Fruit fly (Drosophila melanogaster) S2 (cell line): ENCODE data around the gene Mybbp1A.

Source experiments
- CG8478 ChIP-seq: fragments of >200 bp; optimal IDR thresholded peaks from 2 replicates; lab custom pipeline; 2018
- CTCF ChIP-seq, 2 experiments: fragments of >200 bp; optimal IDR thresholded peaks; 2 replicates each; lab custom pipeline; 2018

The Mybbp1A gene

dm6 chrX:629239-629821, at the start of gene Mybbp1A, which contains the start of gene RpL36:
Gene Mybbp1A (plus strand): TSS chrX:629773.
Gene RpL36 (minus strand): TSS chrX:629483.
- TF ChIP-seq CG8478 (lab: Kevin White, UChicago) = no peak
- TF ChIP-seq CTCF (optimal IDR thresholded peaks at IDR 0.05; lab: Kevin White, UChicago) = peak; percentile 22 to 26

dm6 chrX:580635-581034, 48.9 kb upstream of the Mybbp1A start:
- TF ChIP-seq CTCF (optimal IDR thresholded peaks at IDR 0.05; lab: Kevin White, UChicago) (no peak), CG8478 (lab: Kevin White, UChicago) (no peak)

- no peak for TF ChIP-seq CTCF (optimal IDR thresholded peaks at IDR 0.05; lab: Kevin White, UChicago)
- no peak for TF ChIP-seq CG8478 (lab: Kevin White, UChicago)
Measured at dm6 chrX:581825-582224, 47.7 kb upstream of the Mybbp1A start, which contains the start of gene vnd. Gene vnd (plus strand): TSS chrX:582121.

- TF ChIP-seq CG8478 (lab: Kevin White, UChicago) (no peak), CTCF (optimal IDR thresholded peaks at IDR 0.05; lab: Kevin White, UChicago) (no peak)
Measured at dm6 chrX:588941-589340, 40.6 kb upstream of the Mybbp1A start.

- TF ChIP-seq CG8478 (lab: Kevin White, UChicago) = no peak
- TF ChIP-seq CTCF (optimal IDR thresholded peaks at IDR 0.05; lab: Kevin White, UChicago) = no peak
Measured at dm6 chrX:590479-590878, 39.1 kb upstream of the Mybbp1A start.

dm6 chrX:592588-593288, 36.8 kb upstream of the Mybbp1A start:
- TF ChIP-seq CTCF (optimal IDR thresholded peaks at IDR 0.05; lab: Kevin White, UChicago) (no peak), CG8478 (lab: Kevin White, UChicago) (no peak)

- TF ChIP-seq CG8478 (lab: Kevin White, UChicago) (no peak), CTCF (optimal IDR thresholded peaks at IDR 0.05; lab: Kevin White, UChicago) (no peak)
Measured at dm6 chrX:597057-597456, 32.5 kb upstream of the Mybbp1A start.

- TF ChIP-seq CTCF (optimal IDR thresholded peaks at IDR 0.05; lab: Kevin White, UChicago) (no peak), CG8478 (lab: Kevin White, UChicago) (no peak)
Measured at dm6 chrX:598322-599057, 31.1 kb upstream of the Mybbp1A start.

dm6 chrX:599727-600126, 29.8 kb upstream of the Mybbp1A start:
- TF ChIP-seq CG8478 (lab: Kevin White, UChicago) = no peak
- no peak for TF ChIP-seq CTCF (optimal IDR thresholded peaks at IDR 0.05; lab: Kevin White, UChicago)

dm6 chrX:601984-602383, 27.6 kb upstream of the Mybbp1A start:
- no peak for TF ChIP-seq CG8478 (lab: Kevin White, UChicago)
- no peak for TF ChIP-seq CTCF (optimal IDR thresholded peaks at IDR 0.05; lab: Kevin White, UChicago)

- TF ChIP-seq CTCF (optimal IDR thresholded peaks at IDR 0.05; lab: Kevin White, UChicago) (no peak), CG8478 (lab: Kevin White, UChicago) (no peak)
Measured at dm6 chrX:610048-610447, 19.5 kb upstream of the Mybbp1A start.

dm6 chrX:616761-617476, 12.7 kb upstream of the Mybbp1A start:
- TF ChIP-seq CG8478 (lab: Kevin White, UChicago) (no peak), CTCF (optimal IDR thresholded peaks at IDR 0.05; lab: Kevin White, UChicago) (no peak)

dm6 chrX:617477-617795, 12.1 kb upstream of the Mybbp1A start:
- TF ChIP-seq CG8478 (lab: Kevin White, UChicago) (no peak), CTCF (optimal IDR thresholded peaks at IDR 0.05; lab: Kevin White, UChicago) (peak in 1 of 2 experiments; percentile 30)

- TF ChIP-seq CTCF (optimal IDR thresholded peaks at IDR 0.05; lab: Kevin White, UChicago) (no peak), CG8478 (lab: Kevin White, UChicago) (no peak)
Measured at dm6 chrX:618583-618982, 11.0 kb upstream of the Mybbp1A start.
